Worm (Caenorhabditis elegans) whole organism, young adult: ENCODE results near the gene cmtr-1.

Experiments used
- C17E4.6 ChIP-seq: fragments of 200-800 bp; sonication (Bioruptor generic); IDR thresholded peaks from 2 replicates; pipeline ENCODE4 v1.3.6; 2022; ENCODE audit warnings: missing genetic modification reagents, missing genetic modification characterization, missing compliant biosample characterization
- F57A8.1 ChIP-seq: fragments of 200-800 bp; sonication (Bioruptor generic); optimal IDR thresholded peaks from 2 replicates; lab custom pipeline; 2018; ENCODE audit warnings: mild to moderate bottlenecking, missing genetic modification characterization, moderate library complexity, missing compliant biosample characterization
- T07F8.4 ChIP-seq: sonication (generic microtip); optimal IDR thresholded peaks from 2 replicates; lab custom pipeline; 2016; ENCODE audit warnings: mild to moderate bottlenecking, missing genetic modification characterization, moderate library complexity, missing compliant biosample characterization
- T26A5.8 ChIP-seq: sonication (generic microtip); optimal IDR thresholded peaks from 2 replicates; lab custom pipeline; 2016; ENCODE audit warnings: missing genetic modification characterization, missing compliant biosample characterization
- Y53F4B.3 ChIP-seq: fragments of 200-800 bp; sonication (Bioruptor generic); IDR thresholded peaks from 2 replicates; pipeline ENCODE4 v1.3.6; 2022; ENCODE audit warnings: missing genetic modification reagents, missing genetic modification characterization, missing compliant biosample characterization
- Y79H2A.3 ChIP-seq: fragments of 200-800 bp; sonication (Bioruptor generic); conservative IDR thresholded peaks from 2 replicates; pipeline ENCODE4 v1.3.6; 2022; ENCODE audit warnings: missing genetic modification reagents, missing genetic modification characterization, missing compliant biosample characterization
- atf-7 ChIP-seq: sonication (generic microtip); optimal IDR thresholded peaks from 2 replicates; lab custom pipeline; 2017; ENCODE audit warnings: mild to moderate bottlenecking, missing genetic modification characterization, missing compliant biosample characterization
- athp-1 ChIP-seq: sonication (generic microtip); optimal IDR thresholded peaks from 2 replicates; lab custom pipeline; 2017; ENCODE audit warnings: mild to moderate bottlenecking, missing genetic modification characterization, missing compliant biosample characterization
- attf-6 ChIP-seq: fragments of 200-800 bp; sonication (Bioruptor generic); IDR thresholded peaks from 2 replicates; pipeline ENCODE4 v1.3.6; 2022; ENCODE audit warnings: missing genetic modification reagents, missing genetic modification characterization, missing compliant biosample characterization
- ccch-3 ChIP-seq: fragments of 200-800 bp; sonication (Bioruptor generic); optimal IDR thresholded peaks from 2 replicates; lab custom pipeline; 2018; ENCODE audit warnings: mild to moderate bottlenecking, missing genetic modification characterization, missing compliant biosample characterization
- cebp-1 ChIP-seq, 2 experiments: fragments of 200-800 bp in 1 of 2; sonication (Bioruptor generic) in 1 of 2; sonication (generic microtip) in 1 of 2; IDR thresholded peaks in 1 of 2; optimal IDR thresholded peaks in 1 of 2; 2 replicates each; pipeline versions ENCODE4 v1.3.6 to Lab custom; 2017 to 2022; ENCODE audit warnings: missing compliant biosample characterization in 2 of 2, missing genetic modification characterization in 2 of 2, mild to moderate bottlenecking in 1 of 2, missing genetic modification reagents in 1 of 2, moderate library complexity in 1 of 2
- cebp-2 ChIP-seq: fragments of 200-800 bp; sonication (Bioruptor generic); IDR thresholded peaks from 2 replicates; pipeline ENCODE4 v1.3.6; 2022; ENCODE audit warnings: missing genetic modification characterization, missing compliant biosample characterization
- ceh-58 ChIP-seq: fragments of 200-800 bp; sonication (Bioruptor generic); IDR thresholded peaks from 2 replicates; pipeline ENCODE4 v1.3.6; 2022; ENCODE audit warnings: missing genetic modification characterization, missing compliant biosample characterization
- ceh-91 ChIP-seq: fragments of 200-800 bp; sonication (Bioruptor generic); IDR thresholded peaks from 2 replicates; pipeline ENCODE4 v1.3.6; 2022; ENCODE audit warnings: missing genetic modification reagents, missing genetic modification characterization, missing compliant biosample characterization
- efl-1 ChIP-seq: fragments of 150-350 bp; optimal IDR thresholded peaks from 2 replicates; lab custom pipeline; 2014; ENCODE audit warnings: missing biosample characterization, missing genetic modification reagents, missing genetic modification characterization
- egrh-3 ChIP-seq: fragments of 200-800 bp; sonication (Bioruptor generic); IDR thresholded peaks from 2 replicates; pipeline ENCODE4 v1.3.6; 2022; ENCODE audit warnings: missing genetic modification reagents, missing genetic modification characterization, missing compliant biosample characterization
- ets-4 ChIP-seq: fragments of 200-800 bp; sonication (Bioruptor generic); optimal IDR thresholded peaks from 2 replicates; lab custom pipeline; 2018; ENCODE audit warnings: mild to moderate bottlenecking, missing genetic modification characterization, missing compliant biosample characterization
- fkh-3 ChIP-seq: sonication (generic microtip); optimal IDR thresholded peaks from 2 replicates; lab custom pipeline; 2016; ENCODE audit warnings: mild to moderate bottlenecking, missing genetic modification characterization, missing compliant biosample characterization
- him-1 ChIP-seq: sonication (generic microtip); optimal IDR thresholded peaks from 2 replicates; lab custom pipeline; 2016; ENCODE audit warnings: missing genotype, missing genetic modification reagents, missing genetic modification characterization, missing compliant biosample characterization
- hmg-20 ChIP-seq: fragments of 200-800 bp; sonication (Bioruptor generic); IDR thresholded peaks from 2 replicates; pipeline ENCODE4 v1.3.6; 2022; ENCODE audit warnings: missing genetic modification reagents, missing genetic modification characterization, missing compliant biosample characterization
- hsf-1 ChIP-seq: fragments of 200-800 bp; sonication (Bioruptor generic); IDR thresholded peaks from 2 replicates; pipeline ENCODE4 v1.3.6; 2022; ENCODE audit warnings: missing genetic modification reagents, missing genetic modification characterization, missing compliant biosample characterization
- let-526 ChIP-seq: fragments of 200-800 bp; sonication (Bioruptor generic); IDR thresholded peaks from 2 replicates; pipeline ENCODE4 v1.3.6; 2022; ENCODE audit warnings: missing genetic modification reagents, missing genetic modification characterization, missing compliant biosample characterization
- let-607 ChIP-seq, 2 experiments: fragments of 200-800 bp in 1 of 2; sonication (Bioruptor generic) in 1 of 2; sonication (generic microtip) in 1 of 2; optimal IDR thresholded peaks; 2 replicates each; lab custom pipeline; 2016 to 2018; ENCODE audit warnings: mild to moderate bottlenecking in 2 of 2, missing compliant biosample characterization in 2 of 2, missing genetic modification characterization in 2 of 2, moderate library complexity in 2 of 2, missing genotype in 1 of 2
- lin-40 ChIP-seq: sonication (generic microtip); optimal IDR thresholded peaks from 2 replicates; lab custom pipeline; 2016; ENCODE audit warnings: missing genetic modification characterization, mild to moderate bottlenecking, missing compliant biosample characterization, missing genotype, missing genetic modification reagents
- lin-54 ChIP-seq: fragments of 200-800 bp; sonication (Bioruptor generic); optimal IDR thresholded peaks from 2 replicates; lab custom pipeline; 2018; ENCODE audit warnings: mild to moderate bottlenecking, missing genetic modification characterization, missing compliant biosample characterization
- lir-1 ChIP-seq: fragments of 200-800 bp; sonication (Bioruptor generic); conservative IDR thresholded peaks from 2 replicates; pipeline ENCODE4 v1.3.6; 2022; ENCODE audit warnings: missing genetic modification reagents, missing genetic modification characterization, missing compliant biosample characterization
- lsl-1 ChIP-seq: fragments of 200-800 bp; sonication (Bioruptor generic); optimal IDR thresholded peaks from 2 replicates; lab custom pipeline; 2018; ENCODE audit warnings: mild to moderate bottlenecking, missing genetic modification characterization, moderate library complexity, missing compliant biosample characterization
- lsy-27 ChIP-seq: sonication (generic microtip); optimal IDR thresholded peaks from 2 replicates; lab custom pipeline; 2017; ENCODE audit warnings: missing genetic modification characterization, mild to moderate bottlenecking, missing compliant biosample characterization, antibody characterized with exemption, missing genotype, borderline replicate concordance; ENCODE audit not compliant: insufficient read depth
- madf-10 ChIP-seq: sonication (generic microtip); optimal IDR thresholded peaks from 2 replicates; lab custom pipeline; 2016; ENCODE audit warnings: mild to moderate bottlenecking, missing genetic modification characterization, missing compliant biosample characterization
- madf-6 ChIP-seq: fragments of 200-800 bp; sonication (Bioruptor generic); IDR thresholded peaks from 2 replicates; pipeline ENCODE4 v1.3.6; 2022; ENCODE audit warnings: missing genetic modification reagents, missing genetic modification characterization, missing compliant biosample characterization
- madf-8 ChIP-seq: fragments of 200-800 bp; sonication (Bioruptor generic); conservative IDR thresholded peaks from 2 replicates; pipeline ENCODE4 v1.3.6; 2022; ENCODE audit warnings: missing genetic modification reagents, missing genetic modification characterization, missing compliant biosample characterization
- nhr-80 ChIP-seq: sonication (generic microtip); optimal IDR thresholded peaks from 2 replicates; lab custom pipeline; 2016; ENCODE audit warnings: missing genetic modification characterization, missing compliant biosample characterization
- pha-4 ChIP-seq: fragments of 150-350 bp; sonication (generic microtip); optimal IDR thresholded peaks from 2 replicates; lab custom pipeline; 2014; ENCODE audit warnings: missing biosample characterization, missing genetic modification reagents, missing genetic modification characterization
- rcor-1 ChIP-seq: fragments of 200-800 bp; sonication (Bioruptor generic); IDR thresholded peaks from 2 replicates; pipeline ENCODE4 v1.3.6; 2022; ENCODE audit warnings: missing genetic modification reagents, missing genetic modification characterization, missing compliant biosample characterization
- snpc-3.4 ChIP-seq: sonication (generic microtip); optimal IDR thresholded peaks from 2 replicates; lab custom pipeline; 2017; ENCODE audit warnings: missing genetic modification characterization, mild to moderate bottlenecking, missing compliant biosample characterization, antibody characterized with exemption, moderate library complexity, missing genotype, missing genetic modification reagents
- sptf-2 ChIP-seq: fragments of 200-800 bp; sonication (Bioruptor generic); optimal IDR thresholded peaks from 2 replicates; lab custom pipeline; 2018; ENCODE audit warnings: mild to moderate bottlenecking, missing genetic modification characterization, missing compliant biosample characterization
- tbx-9 ChIP-seq: sonication (generic microtip); optimal IDR thresholded peaks from 2 replicates; lab custom pipeline; 2016; ENCODE audit warnings: borderline replicate concordance, missing genetic modification characterization, inconsistent platforms, missing compliant biosample characterization
- tlf-1 ChIP-seq: fragments of 200-800 bp; sonication (Bioruptor generic); optimal IDR thresholded peaks from 2 replicates; lab custom pipeline; 2018; ENCODE audit warnings: mild to moderate bottlenecking, missing genetic modification characterization, missing compliant biosample characterization
- zfh-2 ChIP-seq: fragments of 200-800 bp; sonication (Bioruptor generic); conservative IDR thresholded peaks from 2 replicates; pipeline ENCODE4 v1.3.6; 2022; ENCODE audit warnings: missing genetic modification reagents, missing genetic modification characterization, missing compliant biosample characterization
- ztf-22 ChIP-seq: fragments of 200-800 bp; sonication (Bioruptor generic); optimal IDR thresholded peaks from 2 replicates; lab custom pipeline; 2018; ENCODE audit warnings: mild to moderate bottlenecking, missing genetic modification characterization, moderate library complexity, missing compliant biosample characterization

Gene cmtr-1

DNA sequence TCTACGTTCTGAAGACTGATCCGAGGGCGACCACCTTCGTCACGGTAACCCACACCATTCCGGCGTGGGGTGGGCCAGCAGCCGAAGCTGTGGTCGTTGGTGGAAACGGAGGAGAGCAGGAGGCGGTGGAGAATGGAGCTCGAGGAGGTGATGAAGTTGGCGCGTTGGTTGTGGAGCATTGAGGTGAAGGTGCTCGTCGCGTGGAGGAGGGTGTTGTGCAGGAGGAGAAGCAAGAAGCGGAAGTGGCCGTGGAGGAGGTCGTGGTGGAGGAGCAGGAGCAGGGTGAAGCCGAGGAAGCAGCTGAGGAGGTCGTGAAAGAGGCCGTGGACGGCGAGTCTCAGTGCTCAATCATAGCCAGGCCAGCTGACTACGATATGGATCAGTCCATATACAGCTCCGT is 32.4 kb downstream of the cmtr-1 start, which contains the start of gene Y53F4B.17:
Gene Y53F4B.17, plus strand, starts transcription at position 375 of the 400 bp plus-strand sequence.
- TF ChIP-seq zfh-2 (GFP tag; lab: Robert Waterston, UW) (peak; percentile 94), egrh-3 (GFP tag; lab: Robert Waterston, UW) (peak; percentile 89), lsy-27 (no peak), madf-8 (GFP tag; lab: Robert Waterston, UW) (no peak), efl-1 (GFP tag; lab: Kevin White, UChicago) (no peak), ets-4 (GFP tag; lab: Kevin White, UChicago) (peak; percentile 26)
- TF ChIP-seq, all 124 proteins: peak for 3

DNA sequence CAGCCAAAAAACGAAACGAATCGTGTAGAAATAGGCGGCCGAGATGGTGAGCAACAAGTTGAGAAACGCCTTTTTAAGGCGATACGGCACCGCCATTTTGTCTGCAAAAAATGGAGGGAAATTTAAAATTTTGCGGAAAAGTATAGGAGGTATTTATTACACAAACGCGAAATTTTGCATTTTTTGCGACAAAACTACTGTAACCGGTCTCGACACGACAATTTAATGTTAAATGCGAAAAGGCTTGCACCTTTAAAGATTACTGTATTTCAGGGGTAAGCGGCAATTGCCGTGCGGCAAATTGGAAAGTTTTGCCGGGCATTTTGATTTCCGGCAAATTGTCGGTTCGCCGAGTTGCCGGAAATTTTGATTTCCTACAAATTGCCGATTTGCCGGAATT is 45.7 kb downstream of the cmtr-1 start, which contains the start of gene Y53F4B.18:
Gene Y53F4B.18, minus strand, starts transcription at position 101 of the 400 bp plus-strand sequence.
- TF ChIP-seq madf-10 (no peak), pha-4 (tag; lab: Kevin White, UChicago) (no peak), atf-7 (tag; lab: Kevin White, UChicago) (no peak), hmg-20 (GFP tag; lab: Robert Waterston, UW) (no peak), lir-1 (GFP tag; lab: Robert Waterston, UW) (no peak), T26A5.8 (tag; lab: Kevin White, UChicago) (no peak), tbx-9 (no peak)

- TF ChIP-seq lin-40 (tag; lab: Kevin White, UChicago) (peak; percentile 3), nhr-80 (tag; lab: Kevin White, UChicago) (peak; percentile 60), efl-1 (GFP tag; lab: Kevin White, UChicago) (no peak)
Measured at ce11 chrII:15074760-15075159, 48.8 kb downstream of the cmtr-1 start.

- TF ChIP-seq fkh-3 (no peak), ztf-22 (GFP tag; lab: Kevin White, UChicago) (no peak), lin-40 (tag; lab: Kevin White, UChicago) (no peak), tlf-1 (no peak), him-1 (peak; percentile 18), F57A8.1 (no peak), T07F8.4 (tag; lab: Kevin White, UChicago) (no peak), cebp-1 (GFP tag; IDR thresholded peaks at IDR 0.05; lab: Robert Waterston, UW) (no peak), cebp-1 (tag; optimal IDR thresholded peaks at IDR 0.05; lab: Kevin White, UChicago) (no peak), let-607 (tag; optimal IDR thresholded peaks at IDR 0.05; lab: Kevin White, UChicago) (no peak), Y79H2A.3 (GFP tag; lab: Robert Waterston, UW) (no peak), sptf-2 (GFP tag; lab: Kevin White, UChicago) (no peak), ceh-91 (GFP tag; lab: Robert Waterston, UW) (peak; percentile 77), tbx-9 (no peak), hmg-20 (GFP tag; lab: Robert Waterston, UW) (no peak), attf-6 (GFP tag; lab: Robert Waterston, UW) (no peak), C17E4.6 (GFP tag; lab: Robert Waterston, UW) (no peak), cebp-2 (GFP tag; lab: Robert Waterston, UW) (no peak), ets-4 (GFP tag; lab: Kevin White, UChicago) (no peak), Y53F4B.3 (GFP tag; lab: Robert Waterston, UW) (no peak), let-526 (GFP tag; lab: Robert Waterston, UW) (no peak), rcor-1 (GFP tag; lab: Robert Waterston, UW) (peak; percentile 62; the same call in 1 of the 2 replicates), lsl-1 (GFP tag; lab: Kevin White, UChicago) (peak; percentile 93), athp-1 (no peak), snpc-3.4 (tag; lab: Kevin White, UChicago) (peak; percentile 58), hsf-1 (no peak), ceh-58 (GFP tag; lab: Robert Waterston, UW) (no peak), madf-8 (GFP tag; lab: Robert Waterston, UW) (peak; percentile 97), madf-6 (peak; percentile 98), lin-54 (peak; percentile 61), ccch-3 (GFP tag; lab: Kevin White, UChicago) (no peak)
Measured at ce11 chrII:15076778-15077435, 51.0 kb downstream of the cmtr-1 start, which contains the start of gene Y53F4B.19. Y53F4B.19 (plus strand) TSS chrII:15076934.
